Fruit fly (Drosophila melanogaster) whole organism, embryonic: ENCODE measurements around the gene CG7156.
A peak's percentile ranks its signal among the peaks of the same experiment; 100 is the strongest.

Source experiments
- Abd-B ChIP-seq: fragments of 200-800 bp; sonication (Bioruptor generic); optimal IDR thresholded peaks from 2 replicates; lab custom pipeline; 2018; ENCODE audit warnings: missing biosample characterization, mild to moderate bottlenecking, missing genetic modification characterization, moderate library complexity
- BEAF-32 ChIP-seq: fragments of 200-800 bp; sonication (Bioruptor generic); optimal IDR thresholded peaks from 3 replicates; lab custom pipeline; 2017; ENCODE audit warnings: missing biosample characterization, missing genetic modification characterization, mild to moderate bottlenecking, moderate library complexity, missing genetic modification reagents
- CG10267 ChIP-seq: fragments of 200-800 bp; sonication (Bioruptor generic); optimal IDR thresholded peaks from 2 replicates; lab custom pipeline; 2018; ENCODE audit warnings: missing biosample characterization, mild to moderate bottlenecking, missing genetic modification characterization, moderate library complexity
- CG10274 ChIP-seq: fragments of 200-800 bp; sonication (Bioruptor generic); optimal IDR thresholded peaks from 3 replicates; lab custom pipeline; 2017; ENCODE audit warnings: missing biosample characterization, mild to moderate bottlenecking, missing genetic modification characterization
- CG11723 ChIP-seq: fragments of 200-800 bp; sonication (Bioruptor generic); optimal IDR thresholded peaks from 2 replicates; lab custom pipeline; 2017; ENCODE audit warnings: missing biosample characterization, mild to moderate bottlenecking, missing genetic modification characterization
- CG12659 ChIP-seq: fragments of 200-800 bp; sonication (Bioruptor generic); optimal IDR thresholded peaks from 3 replicates; lab custom pipeline; 2017; ENCODE audit warnings: mild to moderate bottlenecking, missing biosample characterization, missing genetic modification reagents, missing genetic modification characterization
- CG15514 ChIP-seq: fragments of 200-800 bp; sonication (Bioruptor generic); optimal IDR thresholded peaks from 3 replicates; lab custom pipeline; 2017; ENCODE audit warnings: missing biosample characterization, missing genetic modification characterization, mild to moderate bottlenecking, moderate library complexity, missing genetic modification reagents
- CG1603 ChIP-seq: fragments of 200-800 bp; sonication (Bioruptor generic); optimal IDR thresholded peaks from 2 replicates; lab custom pipeline; 2019; ENCODE audit warnings: missing biosample characterization, mild to moderate bottlenecking, missing genetic modification characterization, moderate library complexity
- CG17385 ChIP-seq: fragments of 200-800 bp; sonication (Bioruptor generic); optimal IDR thresholded peaks from 3 replicates; lab custom pipeline; 2018; ENCODE audit warnings: missing biosample characterization, mild to moderate bottlenecking, missing genetic modification characterization
- CG2116 ChIP-seq: fragments of 200-800 bp; sonication (Bioruptor generic); optimal IDR thresholded peaks from 3 replicates; lab custom pipeline; 2018; ENCODE audit warnings: missing biosample characterization, mild to moderate bottlenecking, missing genetic modification characterization
- CG2120 ChIP-seq: fragments of 200-800 bp; sonication (Bioruptor generic); optimal IDR thresholded peaks from 3 replicates; lab custom pipeline; 2016; ENCODE audit warnings: missing biosample characterization, missing genetic modification characterization
- CG2712 ChIP-seq: fragments of 200-800 bp; optimal IDR thresholded peaks from 3 replicates; lab custom pipeline; 2019; ENCODE audit warnings: missing biosample characterization, mild to moderate bottlenecking, missing genetic modification characterization, moderate library complexity
- CG33213 ChIP-seq: fragments of 200-800 bp; sonication (Bioruptor generic); optimal IDR thresholded peaks from 3 replicates; lab custom pipeline; 2016; ENCODE audit warnings: missing biosample characterization, missing genetic modification characterization
- CG34376 ChIP-seq: fragments of 200-800 bp; sonication (Bioruptor generic); optimal IDR thresholded peaks from 2 replicates; lab custom pipeline; 2018; ENCODE audit warnings: missing biosample characterization, mild to moderate bottlenecking, missing genetic modification characterization
- CG4617 ChIP-seq: fragments of 200-800 bp; sonication (Bioruptor generic); optimal IDR thresholded peaks from 3 replicates; lab custom pipeline; 2016; ENCODE audit warnings: missing biosample characterization, missing genetic modification characterization, borderline replicate concordance
- CG4854 ChIP-seq: fragments of 200-800 bp; sonication (Bioruptor generic); optimal IDR thresholded peaks from 2 replicates; lab custom pipeline; 2016; ENCODE audit warnings: missing biosample characterization, missing genetic modification characterization, inconsistent platforms
- CG5180 ChIP-seq: fragments of 200-800 bp; sonication (Bioruptor generic); optimal IDR thresholded peaks from 3 replicates; lab custom pipeline; 2017; ENCODE audit warnings: missing biosample characterization, missing genetic modification characterization, mild to moderate bottlenecking, moderate library complexity, missing genetic modification reagents
- CG6791 ChIP-seq: fragments of 200-800 bp; sonication (Bioruptor generic); IDR thresholded peaks from 3 replicates; pipeline ENCODE4 v1.3.6; 2022; ENCODE audit warnings: missing biosample characterization, missing genetic modification characterization; ENCODE audit not compliant: partially characterized antibody
- CG7928 ChIP-seq: fragments of 200-800 bp; sonication (Bioruptor generic); optimal IDR thresholded peaks from 2 replicates; lab custom pipeline; 2017; ENCODE audit warnings: missing biosample characterization, mild to moderate bottlenecking, missing genetic modification characterization
- CG8359 ChIP-seq: fragments of 200-800 bp; sonication (Bioruptor generic); optimal IDR thresholded peaks from 2 replicates; lab custom pipeline; 2017; ENCODE audit warnings: missing biosample characterization, mild to moderate bottlenecking, missing genetic modification characterization, borderline replicate concordance
- CG9609 ChIP-seq: fragments of 200-800 bp; sonication (Bioruptor generic); optimal IDR thresholded peaks from 3 replicates; lab custom pipeline; 2016; ENCODE audit warnings: missing biosample characterization, missing genetic modification characterization
- CG9797 ChIP-seq: fragments of 200-800 bp; sonication (Bioruptor generic); optimal IDR thresholded peaks from 3 replicates; lab custom pipeline; 2018; ENCODE audit warnings: missing biosample characterization, mild to moderate bottlenecking, missing genetic modification characterization
- CTCF ChIP-seq: fragments of 200-800 bp; sonication (Bioruptor generic); optimal IDR thresholded peaks from 2 replicates; lab custom pipeline; 2017; ENCODE audit warnings: missing biosample characterization, mild to moderate bottlenecking, missing genetic modification characterization, moderate library complexity
- CoRest ChIP-seq: fragments of 200-800 bp; sonication (Bioruptor generic); optimal IDR thresholded peaks from 3 replicates; lab custom pipeline; 2018; ENCODE audit warnings: missing biosample characterization, mild to moderate bottlenecking, missing genetic modification characterization, moderate library complexity
- H2.0 ChIP-seq: fragments of 200-800 bp; sonication (Bioruptor generic); IDR thresholded peaks from 2 replicates; pipeline ENCODE4 v1.3.6; 2022; ENCODE audit warnings: missing biosample characterization, missing genetic modification characterization
- Hr51 ChIP-seq, 2 experiments: fragments of 200-800 bp; sonication (Bioruptor generic); optimal IDR thresholded peaks; 2 replicates in 1 of 2; 3 replicates in 1 of 2; lab custom pipeline; 2016 to 2018; ENCODE audit warnings: missing biosample characterization in 2 of 2, missing genetic modification characterization in 2 of 2, mild to moderate bottlenecking in 1 of 2, moderate library complexity in 1 of 2
- Hsf ChIP-seq: fragments of 200-800 bp; sonication (Bioruptor generic); optimal IDR thresholded peaks from 3 replicates; lab custom pipeline; 2016; ENCODE audit warnings: missing biosample characterization, missing genetic modification characterization
- MTF-1 ChIP-seq: fragments of 200-800 bp; sonication (Bioruptor generic); optimal IDR thresholded peaks from 2 replicates; lab custom pipeline; 2018; ENCODE audit warnings: missing biosample characterization, mild to moderate bottlenecking, missing genetic modification characterization, borderline replicate concordance
- Mad ChIP-seq: fragments of 200-800 bp; sonication (Bioruptor generic); optimal IDR thresholded peaks from 2 replicates; lab custom pipeline; 2016; ENCODE audit warnings: missing biosample characterization, missing genetic modification characterization
- Mrtf ChIP-seq: fragments of 200-800 bp; sonication (Bioruptor generic); IDR thresholded peaks from 3 replicates; pipeline ENCODE4 v1.3.6; 2022; ENCODE audit warnings: missing biosample characterization, missing genetic modification characterization
- Poxn ChIP-seq: fragments of 200-800 bp; sonication (Bioruptor generic); IDR thresholded peaks from 2 replicates; pipeline ENCODE4 v1.3.6; 2022; ENCODE audit warnings: missing biosample characterization, missing genetic modification characterization
- Sin3A ChIP-seq: fragments of >200 bp; optimal IDR thresholded peaks from 2 replicates; lab custom pipeline; 2018
- Sry-δ ChIP-seq: fragments of 200-800 bp; sonication (Bioruptor generic); optimal IDR thresholded peaks from 2 replicates; lab custom pipeline; 2016; ENCODE audit warnings: missing biosample characterization, missing genetic modification characterization
- YL-1 ChIP-seq: fragments of 200-800 bp; sonication (Bioruptor generic); optimal IDR thresholded peaks from 3 replicates; lab custom pipeline; 2017; ENCODE audit warnings: missing biosample characterization, mild to moderate bottlenecking, missing genetic modification characterization
- ab ChIP-seq: fragments of 200-800 bp; sonication (Bioruptor generic); optimal IDR thresholded peaks from 2 replicates; lab custom pipeline; 2016; ENCODE audit warnings: missing biosample characterization, missing genetic modification characterization
- al ChIP-seq: fragments of 200-800 bp; sonication (Bioruptor generic); IDR thresholded peaks from 2 replicates; pipeline ENCODE4 v1.3.6; 2022; ENCODE audit warnings: missing biosample characterization, missing genetic modification characterization
- bsh ChIP-seq, 2 experiments: fragments of 200-800 bp; sonication (Bioruptor generic); optimal IDR thresholded peaks; 2 replicates each; lab custom pipeline; 2017 to 2018; ENCODE audit warnings: mild to moderate bottlenecking in 2 of 2, missing biosample characterization in 2 of 2, missing genetic modification characterization in 2 of 2, moderate library complexity in 1 of 2
- chinmo ChIP-seq: fragments of 200-800 bp; sonication (Bioruptor generic); IDR thresholded peaks from 4 replicates; pipeline ENCODE4 v1.3.6; 2022; ENCODE audit warnings: missing biosample characterization, missing genetic modification characterization; ENCODE audit not compliant: partially characterized antibody
- emc ChIP-seq: fragments of 200-800 bp; sonication (Bioruptor generic); optimal IDR thresholded peaks from 2 replicates; lab custom pipeline; 2016; ENCODE audit warnings: missing biosample characterization, missing genetic modification characterization
- klu ChIP-seq: fragments of 200-800 bp; sonication (Bioruptor generic); IDR thresholded peaks from 2 replicates; pipeline ENCODE4 v1.3.6; 2022; ENCODE audit warnings: missing biosample characterization, missing genetic modification characterization
- nerfin-1 ChIP-seq: fragments of 200-800 bp; sonication (Bioruptor generic); optimal IDR thresholded peaks from 3 replicates; lab custom pipeline; 2019; ENCODE audit warnings: missing biosample characterization, mild to moderate bottlenecking, missing genetic modification characterization, moderate library complexity
- nom ChIP-seq: fragments of 200-800 bp; sonication (Bioruptor generic); optimal IDR thresholded peaks from 2 replicates; lab custom pipeline; 2017; ENCODE audit warnings: missing biosample characterization, missing genetic modification characterization, mild to moderate bottlenecking, moderate library complexity, missing genetic modification reagents
- odd ChIP-seq: fragments of 200-800 bp; sonication (Bioruptor generic); optimal IDR thresholded peaks from 2 replicates; lab custom pipeline; 2017; ENCODE audit warnings: missing biosample characterization, mild to moderate bottlenecking, missing genetic modification characterization
- onecut ChIP-seq: fragments of 200-800 bp; sonication (Bioruptor generic); IDR thresholded peaks from 2 replicates; pipeline ENCODE4 v1.3.6; 2022; ENCODE audit warnings: missing biosample characterization, missing genetic modification characterization
- pum ChIP-seq: fragments of 200-800 bp; sonication (Bioruptor generic); optimal IDR thresholded peaks from 2 replicates; lab custom pipeline; 2016; ENCODE audit warnings: missing biosample characterization, missing genetic modification characterization
- pzg ChIP-seq: fragments of 200-800 bp; sonication (Bioruptor generic); optimal IDR thresholded peaks from 3 replicates; lab custom pipeline; 2018; ENCODE audit warnings: missing biosample characterization, mild to moderate bottlenecking, missing genetic modification characterization, moderate library complexity
- run ChIP-seq: fragments of 200-800 bp; sonication (Bioruptor generic); optimal IDR thresholded peaks from 3 replicates; lab custom pipeline; 2018; ENCODE audit warnings: missing biosample characterization, mild to moderate bottlenecking, missing genetic modification characterization
- sr ChIP-seq: fragments of 200-800 bp; sonication (Bioruptor generic); IDR thresholded peaks from 3 replicates; pipeline ENCODE4 v1.3.6; 2022; ENCODE audit warnings: missing biosample characterization, missing genetic modification characterization
- trem ChIP-seq: fragments of 200-800 bp; optimal IDR thresholded peaks from 3 replicates; lab custom pipeline; 2019; ENCODE audit warnings: missing biosample characterization, mild to moderate bottlenecking, missing genetic modification characterization, moderate library complexity

Gene CG7156

dm6 chr3R:18199177-18199884 is 42.6 kb downstream of the CG7156 start, which contains the start of the genes Ssdp and CG7985 (continued):
- peak; percentile 33 for TF ChIP-seq CG2120
- peak; percentile 27 for TF ChIP-seq Sry-δ
- no peak for TF ChIP-seq run (tag; lab: Kevin White, UChicago)
- TF ChIP-seq emc, result no peak
- no peak for TF ChIP-seq CG6791 (GFP tag; lab: Robert Waterston, UW)
- no peak for TF ChIP-seq MTF-1
- TF ChIP-seq Hsf (GFP tag; lab: Kevin White, UChicago), result peak; percentile 11
- no peak for TF ChIP-seq pum (GFP tag; lab: Kevin White, UChicago)
- TF ChIP-seq CG4854, result peak; percentile 46
- peak; percentile 86 for TF ChIP-seq onecut (GFP tag; lab: Robert Waterston, UW)
- TF ChIP-seq CG4617 (GFP tag; lab: Kevin White, UChicago), result peak; percentile 68
- no peak for TF ChIP-seq nerfin-1 (tag; lab: Kevin White, UChicago)
- TF ChIP-seq CG9797 (GFP tag; lab: Kevin White, UChicago), result peak; percentile 83
- peak; percentile 42 for TF ChIP-seq YL-1 (GFP tag; lab: Kevin White, UChicago)
- TF ChIP-seq CG1603 (tag; lab: Kevin White, UChicago), result peak; percentile 27
- TF ChIP-seq Abd-B (GFP tag; lab: Kevin White, UChicago), result peak; percentile 49
- TF ChIP-seq CG7928 (GFP tag; lab: Kevin White, UChicago), result peak; percentile 8
- no peak for TF ChIP-seq bsh (GFP tag; optimal IDR thresholded peaks at IDR 0.05; lab: Kevin White, UChicago)
- no peak for TF ChIP-seq CG8359 (GFP tag; lab: Kevin White, UChicago)
- no peak for TF ChIP-seq CG10274 (GFP tag; lab: Kevin White, UChicago)
- peak; percentile 64 for TF ChIP-seq trem (tag; lab: Kevin White, UChicago)
- no peak for TF ChIP-seq Hr51 (GFP tag; optimal IDR thresholded peaks at IDR 0.05; lab: Kevin White, UChicago)
- TF ChIP-seq CG5180, result no peak
- TF ChIP-seq H2.0, result no peak
- TF ChIP-seq al (GFP tag; lab: Robert Waterston, UW), result no peak
- TF ChIP-seq nom, result no peak
- no peak for TF ChIP-seq Poxn (GFP tag; lab: Robert Waterston, UW)
- no peak for TF ChIP-seq CG11723 (GFP tag; lab: Kevin White, UChicago)
- peak; percentile 16 for TF ChIP-seq CTCF (GFP tag; lab: Kevin White, UChicago)
- TF ChIP-seq ab (GFP tag; lab: Kevin White, UChicago), result no peak
- TF ChIP-seq CG33213, result peak; percentile 20
- peak; percentile 97 for TF ChIP-seq CG17385 (GFP tag; lab: Kevin White, UChicago)
- TF ChIP-seq CG2116, result peak; percentile 71
- no peak for TF ChIP-seq CG9609 (GFP tag; lab: Kevin White, UChicago)
- TF ChIP-seq CoRest (tag; lab: Kevin White, UChicago), result peak; percentile 46
- no peak for TF ChIP-seq klu (GFP tag; lab: Robert Waterston, UW)
- no peak for TF ChIP-seq chinmo (GFP tag; lab: Robert Waterston, UW)
- TF ChIP-seq CG12659 (GFP tag; lab: Kevin White, UChicago), result peak; percentile 74
- peak; percentile 26 for TF ChIP-seq CG2712 (tag; lab: Kevin White, UChicago)
- no peak for TF ChIP-seq sr (GFP tag; lab: Robert Waterston, UW)
- TF ChIP-seq pzg (GFP tag; lab: Kevin White, UChicago), result peak; percentile 87
- TF ChIP-seq odd (GFP tag; lab: Kevin White, UChicago), result no peak
- TF ChIP-seq CG10267 (tag; lab: Kevin White, UChicago), result peak; percentile 8
- TF ChIP-seq Mrtf (GFP tag; lab: Robert Waterston, UW), result no peak
- TF ChIP-seq Sin3A, result peak; percentile 91
- peak; percentile 66 for TF ChIP-seq BEAF-32 (GFP tag; lab: Kevin White, UChicago)
- no peak for TF ChIP-seq CG34376 (GFP tag; lab: Kevin White, UChicago)
- TF ChIP-seq CG15514 (GFP tag; lab: Kevin White, UChicago), result peak; percentile 60
- TF ChIP-seq Mad (GFP tag; lab: Kevin White, UChicago), result peak; percentile 9
